Fruit fly (Drosophila melanogaster): ENCODE data around the gene inc.

dm6 chrX:1535234-1535925 lies 52.1 kb downstream of the inc start:
- no peak for TF ChIP-seq CG4496 (GFP tag; IDR thresholded peaks at IDR 0.05)
- TF ChIP-seq CG10348 (GFP tag; IDR thresholded peaks at IDR 0.05) = no peak
- TF ChIP-seq EcR (GFP tag; optimal IDR thresholded peaks at IDR 0.05) = no peak
